Fruit fly (Drosophila melanogaster): Measurements from ENCODE around the gene CG11357.

DNA sequence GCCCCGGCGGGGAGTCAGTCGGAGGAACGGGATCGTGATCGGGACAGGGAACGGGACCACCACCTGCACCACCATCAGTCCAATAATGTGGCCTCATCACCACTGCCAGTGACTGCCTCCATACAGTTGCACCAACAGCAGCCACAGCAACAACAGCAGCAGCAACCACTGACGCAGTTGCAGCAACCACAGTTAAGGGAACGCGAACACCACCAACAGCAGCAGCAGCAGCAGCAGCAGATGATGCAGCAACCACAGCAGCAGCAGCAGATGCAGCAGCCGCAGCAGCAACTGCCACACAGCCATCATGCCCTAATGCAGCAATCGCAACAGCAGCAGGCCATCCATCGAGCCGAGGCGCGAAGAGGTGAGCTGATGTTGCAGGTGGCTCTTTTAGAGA lies 33.5 kb downstream of the CG11357 start:
- TF ChIP-seq cnc (optimal IDR thresholded peaks at IDR 0.05) (no peak), tj (GFP tag; optimal IDR thresholded peaks at IDR 0.05) (no peak)

Measured in whole organism, adult.